Worm (Caenorhabditis elegans): ENCODE data around the gene lir-1.

lir-1 gene

DNA sequence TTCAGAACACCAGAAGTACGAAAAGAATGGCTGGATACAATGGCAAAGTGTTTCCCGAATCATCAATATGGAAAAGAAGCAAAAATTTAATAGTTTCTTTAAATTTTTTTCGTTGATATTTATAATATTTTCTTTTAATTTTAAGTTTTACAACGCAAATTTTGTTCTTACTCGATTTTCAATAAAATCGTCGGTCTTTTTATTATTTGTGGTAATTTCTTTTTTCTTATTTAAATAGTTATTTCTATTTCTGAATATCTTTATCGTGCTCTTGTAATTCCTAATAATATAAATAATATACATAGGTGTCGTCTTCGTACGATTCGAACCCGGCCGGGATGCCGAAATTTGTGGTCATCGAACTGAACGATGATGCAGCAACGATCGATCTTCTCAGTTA, at the start of gene lir-1:
TSS of gene lir-1 (plus strand) at position 301 of the 400 bp plus-strand sequence.
- no peak for TF ChIP-seq ztf-4 (tag; optimal IDR thresholded peaks at IDR 0.05)
- TF ChIP-seq daf-12 (tag; optimal IDR thresholded peaks at IDR 0.05) = no peak
- no peak for TF ChIP-seq ztf-11 (tag; optimal IDR thresholded peaks at IDR 0.05)
- TF ChIP-seq nhr-43 (tag; optimal IDR thresholded peaks at IDR 0.05; ENCODE audit: poor library complexity, severe bottlenecking) = no peak
- TF ChIP-seq elt-3 (tag; optimal IDR thresholded peaks at IDR 0.05) = no peak
- TF ChIP-seq nhr-67 (tag; optimal IDR thresholded peaks at IDR 0.05) = no peak
- no peak for TF ChIP-seq unc-62 (GFP tag; optimal IDR thresholded peaks at IDR 0.05)
- no peak for TF ChIP-seq snpc-4 (tag; optimal IDR thresholded peaks at IDR 0.05)
- TF ChIP-seq ZK546.5 (tag; optimal IDR thresholded peaks at IDR 0.05) = no peak
- TF ChIP-seq lin-39 (tag; optimal IDR thresholded peaks at IDR 0.05) = no peak
- TF ChIP-seq pqm-1 (tag; optimal IDR thresholded peaks at IDR 0.05) = no peak
- no peak for TF ChIP-seq elt-1 (tag; optimal IDR thresholded peaks at IDR 0.05)
- no peak for TF ChIP-seq ceh-28 (tag; optimal IDR thresholded peaks at IDR 0.05)
- no peak for TF ChIP-seq unc-39 (tag; optimal IDR thresholded peaks at IDR 0.05)

DNA sequence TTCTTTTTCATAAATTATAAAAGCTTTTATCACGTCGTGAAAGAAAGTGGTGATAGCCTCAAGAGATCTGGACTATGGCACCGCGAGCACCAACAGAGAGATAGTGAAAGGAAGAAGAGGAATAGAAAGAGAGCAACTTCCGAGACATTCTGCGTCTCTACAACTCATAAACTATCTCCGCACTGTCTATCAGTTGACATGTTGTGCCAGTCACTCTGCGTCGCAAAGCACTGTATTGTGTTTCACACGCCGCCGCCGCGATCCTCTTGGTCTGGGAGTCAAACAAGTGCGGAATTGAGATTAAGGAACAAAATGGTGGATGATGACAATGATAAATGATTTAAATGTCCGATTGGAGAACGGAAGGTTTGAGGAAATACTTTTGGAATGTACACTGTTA, 48.3 kb upstream of the lir-1 start:
- TF ChIP-seq nhr-76 (tag; optimal IDR thresholded peaks at IDR 0.05) = no peak
- peak; percentile 76 for TF ChIP-seq elt-2 (tag; optimal IDR thresholded peaks at IDR 0.05)
- no peak for TF ChIP-seq fos-1 (tag; optimal IDR thresholded peaks at IDR 0.05)
- peak; percentile 38 for TF ChIP-seq pqm-1 (tag; optimal IDR thresholded peaks at IDR 0.05)
- no peak for TF ChIP-seq nhr-67 (tag; optimal IDR thresholded peaks at IDR 0.05)
- peak; percentile 7 for TF ChIP-seq nfya-1 (tag; optimal IDR thresholded peaks at IDR 0.05; ENCODE audit: insufficient read depth)
- TF ChIP-seq elt-3 (tag; optimal IDR thresholded peaks at IDR 0.05) = no peak
- TF ChIP-seq fkh-2 (tag; optimal IDR thresholded peaks at IDR 0.05) = no peak
- TF ChIP-seq ZK546.5 (tag; optimal IDR thresholded peaks at IDR 0.05) = no peak
- no peak for TF ChIP-seq ztf-11 (tag; optimal IDR thresholded peaks at IDR 0.05)
- TF ChIP-seq fkh-10 (GFP tag; optimal IDR thresholded peaks at IDR 0.05) = no peak
- TF ChIP-seq nhr-25 (tag; optimal IDR thresholded peaks at IDR 0.05) = no peak
- no peak for TF ChIP-seq unc-62 (GFP tag; optimal IDR thresholded peaks at IDR 0.05)
- no peak for TF ChIP-seq ceh-9 (tag; optimal IDR thresholded peaks at IDR 0.05)
- no peak for TF ChIP-seq elt-1 (tag; optimal IDR thresholded peaks at IDR 0.05)
- peak; percentile 70 for TF ChIP-seq pha-4 (tag; optimal IDR thresholded peaks at IDR 0.05)
- no peak for TF ChIP-seq lin-15B (tag; optimal IDR thresholded peaks at IDR 0.05)
- TF ChIP-seq aly-2 (tag; optimal IDR thresholded peaks at IDR 0.05) = no peak
- no peak for TF ChIP-seq R02D3.7 (tag; optimal IDR thresholded peaks at IDR 0.05)
- TF ChIP-seq mdl-1 (tag; optimal IDR thresholded peaks at IDR 0.05) = no peak
- TF ChIP-seq jun-1 (tag; optimal IDR thresholded peaks at IDR 0.05) = peak; percentile 43

DNA sequence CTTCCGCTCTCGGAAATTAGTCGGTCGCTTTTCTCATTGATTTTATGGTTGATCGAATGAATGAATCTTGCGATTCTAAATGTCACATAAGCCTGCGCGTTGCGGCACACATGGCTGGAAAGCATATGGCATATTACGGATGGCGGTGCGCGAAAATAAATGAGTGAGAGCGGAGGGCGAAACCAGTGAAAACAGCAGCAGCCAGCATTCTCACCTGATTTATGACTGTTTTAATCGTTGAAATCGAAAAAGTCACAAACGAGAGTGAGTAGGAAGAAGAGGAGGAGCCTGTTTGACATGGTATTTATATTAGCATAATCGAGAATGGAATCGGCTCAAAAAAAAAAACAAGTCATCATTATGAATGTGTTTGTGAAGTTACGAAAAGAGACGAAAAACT, 47.5 kb upstream of the lir-1 start:
- no peak for TF ChIP-seq unc-62 (GFP tag; optimal IDR thresholded peaks at IDR 0.05)
- no peak for TF ChIP-seq ceh-16 (tag; optimal IDR thresholded peaks at IDR 0.05)
- no peak for TF ChIP-seq snpc-4 (tag; optimal IDR thresholded peaks at IDR 0.05)
- no peak for TF ChIP-seq nhr-23 (tag; optimal IDR thresholded peaks at IDR 0.05)
- TF ChIP-seq nhr-11 (tag; optimal IDR thresholded peaks at IDR 0.05) = no peak
- TF ChIP-seq nhr-12 (tag; optimal IDR thresholded peaks at IDR 0.05) = no peak
- TF ChIP-seq egl-5 (tag; optimal IDR thresholded peaks at IDR 0.05) = no peak
- no peak for TF ChIP-seq lsy-12 (tag; optimal IDR thresholded peaks at IDR 0.05)

DNA sequence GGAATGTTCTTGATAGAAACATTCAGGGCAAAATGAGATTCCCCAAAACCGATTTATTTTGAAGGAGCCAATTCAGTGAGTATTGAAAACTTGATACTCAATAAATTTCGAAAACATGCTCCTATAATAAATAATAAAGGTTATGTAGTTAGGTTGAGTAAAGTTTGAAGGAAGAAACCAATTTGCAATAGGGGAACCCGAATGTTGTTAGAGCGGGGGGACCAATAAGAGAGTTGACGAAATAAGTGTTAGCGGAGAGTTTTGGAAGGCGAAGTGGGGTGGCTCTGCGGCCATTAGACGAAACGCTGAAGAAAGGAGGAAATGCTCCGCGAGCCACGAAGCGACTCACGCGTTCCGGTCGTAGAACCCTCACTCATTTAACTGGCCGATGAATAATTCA, 46.8 kb upstream of the lir-1 start:
- TF ChIP-seq nfya-1 (tag; optimal IDR thresholded peaks at IDR 0.05; ENCODE audit: insufficient read depth) (peak; percentile 33), hmg-11 (tag; optimal IDR thresholded peaks at IDR 0.05) (no peak)

DNA sequence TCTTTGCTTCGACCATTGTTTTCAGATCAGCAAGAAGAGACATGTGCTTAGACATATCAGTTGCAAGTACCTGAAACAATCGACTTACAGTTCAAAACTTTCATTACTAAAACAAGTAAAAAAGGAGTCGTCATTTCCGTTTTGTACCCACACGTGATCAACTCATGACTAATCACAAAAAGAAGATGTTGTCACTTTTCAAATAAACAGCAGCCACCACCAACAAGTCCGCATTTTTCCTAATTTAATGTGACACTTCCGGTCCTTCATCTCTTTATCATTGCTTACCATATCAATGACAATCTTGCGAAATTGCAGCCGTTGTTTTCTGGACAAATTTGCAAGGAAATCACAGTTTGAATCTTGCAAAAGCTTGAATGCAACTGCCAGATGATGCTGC, 43.2 kb upstream of the lir-1 start:
- peak; percentile 20 for TF ChIP-seq nhr-25 (tag; optimal IDR thresholded peaks at IDR 0.05)
- TF ChIP-seq nhr-43 (tag; optimal IDR thresholded peaks at IDR 0.05; ENCODE audit: poor library complexity, severe bottlenecking) = peak; percentile 5
- no peak for TF ChIP-seq pha-4 (tag; optimal IDR thresholded peaks at IDR 0.05)

Measured in whole organism, L3 larva.